Fruit fly (Drosophila melanogaster) whole organism, embryonic: ENCODE measurements around the gene Rab9.

Experiments used
- Ada2b ChIP-seq: fragments of 200-800 bp; sonication (Bioruptor generic); IDR thresholded peaks from 2 replicates; pipeline ENCODE4 v1.3.6; 2022; ENCODE audit warnings: missing biosample characterization, missing genetic modification characterization
- Atf6 ChIP-seq: fragments of 200-800 bp; sonication (Bioruptor generic); IDR thresholded peaks from 2 replicates; pipeline ENCODE4 v1.3.6; 2022; ENCODE audit warnings: missing biosample characterization, missing genetic modification characterization
- Bgb ChIP-seq: fragments of 200-800 bp; sonication (Bioruptor generic); IDR thresholded peaks from 2 replicates; pipeline ENCODE4 v1.3.6; 2022; ENCODE audit warnings: missing biosample characterization, missing genetic modification characterization; ENCODE audit not compliant: partially characterized antibody
- CG10267 ChIP-seq: fragments of 200-800 bp; sonication (Bioruptor generic); optimal IDR thresholded peaks from 2 replicates; lab custom pipeline; 2018; ENCODE audit warnings: missing biosample characterization, mild to moderate bottlenecking, missing genetic modification characterization, moderate library complexity
- CG10274 ChIP-seq: fragments of 200-800 bp; sonication (Bioruptor generic); optimal IDR thresholded peaks from 3 replicates; lab custom pipeline; 2017; ENCODE audit warnings: missing biosample characterization, mild to moderate bottlenecking, missing genetic modification characterization
- CG10654 ChIP-seq: fragments of 200-800 bp; sonication (Bioruptor generic); optimal IDR thresholded peaks from 2 replicates; lab custom pipeline; 2016; ENCODE audit warnings: missing biosample characterization, missing genetic modification characterization
- CG11398 ChIP-seq: fragments of 200-800 bp; sonication (Bioruptor generic); optimal IDR thresholded peaks from 2 replicates; lab custom pipeline; 2016; ENCODE audit warnings: missing biosample characterization, missing genetic modification characterization
- CG11560 ChIP-seq: fragments of 200-800 bp; sonication (Bioruptor generic); IDR thresholded peaks from 3 replicates; pipeline ENCODE4 v1.3.6; 2022; ENCODE audit warnings: missing biosample characterization, missing genetic modification characterization
- CG12155 ChIP-seq: fragments of 200-800 bp; sonication (Bioruptor generic); optimal IDR thresholded peaks from 3 replicates; lab custom pipeline; 2016; ENCODE audit warnings: missing biosample characterization, missing genetic modification characterization
- CG12659 ChIP-seq: fragments of 200-800 bp; sonication (Bioruptor generic); optimal IDR thresholded peaks from 3 replicates; lab custom pipeline; 2017; ENCODE audit warnings: mild to moderate bottlenecking, missing biosample characterization, missing genetic modification reagents, missing genetic modification characterization
- CG12942 ChIP-seq: fragments of 200-800 bp; sonication (Bioruptor generic); optimal IDR thresholded peaks from 3 replicates; lab custom pipeline; 2016; ENCODE audit warnings: missing biosample characterization, missing genetic modification characterization
- CG2678 ChIP-seq: fragments of 200-800 bp; sonication (Bioruptor generic); optimal IDR thresholded peaks from 3 replicates; lab custom pipeline; 2019; ENCODE audit warnings: missing biosample characterization, mild to moderate bottlenecking, missing genetic modification characterization, moderate library complexity
- CG31224 ChIP-seq: fragments of 200-800 bp; sonication (Bioruptor generic); IDR thresholded peaks from 2 replicates; pipeline ENCODE4 v1.3.6; 2022; ENCODE audit warnings: missing biosample characterization, missing genetic modification characterization
- CG32532 ChIP-seq: fragments of 200-800 bp; sonication (Bioruptor generic); IDR thresholded peaks from 2 replicates; pipeline ENCODE4 v1.3.6; 2022; ENCODE audit warnings: missing biosample characterization, missing genetic modification characterization
- CG43689 ChIP-seq: fragments of 200-800 bp; sonication (Bioruptor generic); IDR thresholded peaks from 2 replicates; pipeline ENCODE4 v1.3.6; 2022; ENCODE audit warnings: missing biosample characterization, missing genetic modification characterization
- CG4820 ChIP-seq: fragments of 200-800 bp; sonication (Bioruptor generic); optimal IDR thresholded peaks from 3 replicates; lab custom pipeline; 2016; ENCODE audit warnings: missing biosample characterization, missing genetic modification characterization
- CG6689 ChIP-seq: fragments of 200-800 bp; sonication (Bioruptor generic); IDR thresholded peaks from 2 replicates; pipeline ENCODE4 v1.3.6; 2022; ENCODE audit warnings: missing biosample characterization, missing genetic modification characterization
- CG8290 ChIP-seq, 3 experiments: fragments of 200-800 bp; sonication (Bioruptor generic); optimal IDR thresholded peaks; 2 replicates each; lab custom pipeline; 2016 to 2019; ENCODE audit warnings: missing biosample characterization in 3 of 3, missing genetic modification characterization in 3 of 3, mild to moderate bottlenecking in 2 of 3, moderate library complexity in 1 of 3
- CG8924 ChIP-seq: fragments of 200-800 bp; optimal IDR thresholded peaks from 3 replicates; lab custom pipeline; 2019; ENCODE audit warnings: missing biosample characterization, mild to moderate bottlenecking, missing genetic modification characterization, moderate library complexity
- CkIIα-i1 ChIP-seq: fragments of 200-800 bp; sonication (Bioruptor generic); IDR thresholded peaks from 2 replicates; pipeline ENCODE4 v1.3.6; 2022; ENCODE audit warnings: missing biosample characterization, missing genetic modification characterization
- Dip3 ChIP-seq: fragments of 200-800 bp; sonication (Bioruptor generic); optimal IDR thresholded peaks from 3 replicates; lab custom pipeline; 2016; ENCODE audit warnings: missing biosample characterization, missing genetic modification characterization
- H2.0 ChIP-seq: fragments of 200-800 bp; sonication (Bioruptor generic); IDR thresholded peaks from 2 replicates; pipeline ENCODE4 v1.3.6; 2022; ENCODE audit warnings: missing biosample characterization, missing genetic modification characterization
- Hand ChIP-seq: fragments of 200-800 bp; sonication (Bioruptor generic); optimal IDR thresholded peaks from 2 replicates; lab custom pipeline; 2017; ENCODE audit warnings: mild to moderate bottlenecking, missing biosample characterization, missing genetic modification reagents, missing genetic modification characterization
- HmgD ChIP-seq: fragments of 200-800 bp; sonication (Bioruptor generic); optimal IDR thresholded peaks from 3 replicates; lab custom pipeline; 2016; ENCODE audit warnings: missing biosample characterization, missing genetic modification characterization
- Meics ChIP-seq: fragments of 200-800 bp; sonication (Bioruptor generic); optimal IDR thresholded peaks from 2 replicates; lab custom pipeline; 2017; ENCODE audit warnings: missing biosample characterization, mild to moderate bottlenecking, missing genetic modification characterization
- Myb ChIP-seq: fragments of 200-800 bp; sonication (Bioruptor generic); optimal IDR thresholded peaks from 2 replicates; lab custom pipeline; 2016; ENCODE audit warnings: missing biosample characterization, missing genetic modification characterization
- NC2β ChIP-seq: fragments of 200-800 bp; sonication (Bioruptor generic); optimal IDR thresholded peaks from 2 replicates; lab custom pipeline; 2016; ENCODE audit warnings: missing biosample characterization, missing genetic modification characterization
- NK7.1 ChIP-seq: fragments of 200-800 bp; sonication (Bioruptor generic); optimal IDR thresholded peaks from 3 replicates; lab custom pipeline; 2016; ENCODE audit warnings: missing biosample characterization, missing genetic modification characterization
- Nf-YA ChIP-seq: fragments of 200-800 bp; sonication (Bioruptor generic); IDR thresholded peaks from 2 replicates; pipeline ENCODE4 v1.3.6; 2022; ENCODE audit warnings: missing biosample characterization, missing genetic modification characterization
- Six4 ChIP-seq: fragments of 200-800 bp; sonication (Bioruptor generic); optimal IDR thresholded peaks from 2 replicates; lab custom pipeline; 2016; ENCODE audit warnings: missing biosample characterization, missing genetic modification characterization
- Sry-δ ChIP-seq: fragments of 200-800 bp; sonication (Bioruptor generic); optimal IDR thresholded peaks from 2 replicates; lab custom pipeline; 2016; ENCODE audit warnings: missing biosample characterization, missing genetic modification characterization
- Usf ChIP-seq: fragments of 200-800 bp; sonication (Bioruptor generic); optimal IDR thresholded peaks from 2 replicates; lab custom pipeline; 2017; ENCODE audit warnings: missing genotype, missing biosample characterization, missing genetic modification characterization
- ase ChIP-seq: fragments of 200-800 bp; sonication (Bioruptor generic); IDR thresholded peaks from 3 replicates; pipeline ENCODE4 v1.3.6; 2022; ENCODE audit warnings: missing biosample characterization, missing genetic modification characterization
- danr ChIP-seq: fragments of 200-800 bp; sonication (Bioruptor generic); IDR thresholded peaks from 2 replicates; pipeline ENCODE4 v1.3.6; 2022; ENCODE audit warnings: missing biosample characterization, missing genetic modification characterization
- dimm ChIP-seq: fragments of 200-800 bp; sonication (Bioruptor generic); IDR thresholded peaks from 2 replicates; pipeline ENCODE4 v1.3.6; 2022; ENCODE audit warnings: missing biosample characterization, missing genetic modification characterization
- disco-r ChIP-seq: fragments of 200-800 bp; sonication (Bioruptor generic); optimal IDR thresholded peaks from 2 replicates; lab custom pipeline; 2016; ENCODE audit warnings: missing biosample characterization, missing genetic modification characterization
- esg ChIP-seq: fragments of 200-800 bp; sonication (Bioruptor generic); conservative IDR thresholded peaks from 2 replicates; pipeline ENCODE4 v1.3.6; 2022; ENCODE audit warnings: missing biosample characterization, missing genetic modification characterization
- ewg ChIP-seq: fragments of 200-800 bp; sonication (Bioruptor generic); optimal IDR thresholded peaks from 3 replicates; lab custom pipeline; 2017; ENCODE audit warnings: mild to moderate bottlenecking, missing biosample characterization, missing genetic modification reagents, missing genetic modification characterization
- gce ChIP-seq: fragments of 200-800 bp; sonication (Bioruptor generic); IDR thresholded peaks from 3 replicates; pipeline ENCODE4 v1.3.6; 2022; ENCODE audit warnings: missing biosample characterization, missing genetic modification characterization
- gro ChIP-seq: fragments of 200-800 bp; sonication (Bioruptor generic); optimal IDR thresholded peaks from 2 replicates; lab custom pipeline; 2016; ENCODE audit warnings: missing biosample characterization, missing genetic modification characterization
- gt ChIP-seq: fragments of 200-800 bp; sonication (Bioruptor generic); IDR thresholded peaks from 2 replicates; pipeline ENCODE4 v1.3.6; 2022; ENCODE audit warnings: missing biosample characterization, missing genetic modification characterization
- hbn ChIP-seq: fragments of 200-800 bp; sonication (Bioruptor generic); IDR thresholded peaks from 2 replicates; pipeline ENCODE4 v1.3.6; 2022; ENCODE audit warnings: missing biosample characterization, missing genetic modification characterization; ENCODE audit not compliant: partially characterized antibody
- kay ChIP-seq: fragments of 200-800 bp; sonication (Bioruptor generic); optimal IDR thresholded peaks from 2 replicates; lab custom pipeline; 2016; ENCODE audit warnings: missing biosample characterization, missing genetic modification characterization
- lola ChIP-seq, 3 experiments: fragments of >200 bp in 2 of 3; fragments of 200-800 bp in 1 of 3; sonication (Bioruptor generic) in 1 of 3; optimal IDR thresholded peaks; 2 replicates each; lab custom pipeline; 2017 to 2019; ENCODE audit warnings: missing biosample characterization in 3 of 3, missing genetic modification characterization in 3 of 3, mild to moderate bottlenecking in 1 of 3, moderate library complexity in 1 of 3
- maf-S ChIP-seq: fragments of 200-800 bp; sonication (Bioruptor generic); optimal IDR thresholded peaks from 2 replicates; lab custom pipeline; 2016; ENCODE audit warnings: missing biosample characterization, missing genetic modification characterization
- peb ChIP-seq: fragments of 200-800 bp; sonication (Bioruptor generic); IDR thresholded peaks from 2 replicates; pipeline ENCODE4 v1.3.6; 2022; ENCODE audit warnings: missing biosample characterization, missing genetic modification characterization
- shn ChIP-seq: fragments of 200-800 bp; sonication (Bioruptor generic); optimal IDR thresholded peaks from 3 replicates; lab custom pipeline; 2016; ENCODE audit warnings: missing biosample characterization, missing genetic modification characterization
- sisA ChIP-seq: fragments of 200-800 bp; sonication (Bioruptor generic); IDR thresholded peaks from 2 replicates; pipeline ENCODE4 v1.3.6; 2022; ENCODE audit warnings: missing biosample characterization, missing genetic modification characterization
- ssp ChIP-seq: fragments of 200-800 bp; sonication (Bioruptor generic); IDR thresholded peaks from 2 replicates; pipeline ENCODE4 v1.3.6; 2022; ENCODE audit warnings: missing biosample characterization, missing genetic modification characterization
- stc ChIP-seq: fragments of 200-800 bp; sonication (Bioruptor generic); IDR thresholded peaks from 2 replicates; pipeline ENCODE4 v1.3.6; 2022; ENCODE audit warnings: missing biosample characterization, missing genetic modification characterization
- ttk ChIP-seq: fragments of 200-800 bp; sonication (Bioruptor generic); IDR thresholded peaks from 2 replicates; pipeline ENCODE4 v2.1.2; 2022; ENCODE audit warnings: missing biosample characterization, missing genetic modification characterization

Gene Rab9

DNA sequence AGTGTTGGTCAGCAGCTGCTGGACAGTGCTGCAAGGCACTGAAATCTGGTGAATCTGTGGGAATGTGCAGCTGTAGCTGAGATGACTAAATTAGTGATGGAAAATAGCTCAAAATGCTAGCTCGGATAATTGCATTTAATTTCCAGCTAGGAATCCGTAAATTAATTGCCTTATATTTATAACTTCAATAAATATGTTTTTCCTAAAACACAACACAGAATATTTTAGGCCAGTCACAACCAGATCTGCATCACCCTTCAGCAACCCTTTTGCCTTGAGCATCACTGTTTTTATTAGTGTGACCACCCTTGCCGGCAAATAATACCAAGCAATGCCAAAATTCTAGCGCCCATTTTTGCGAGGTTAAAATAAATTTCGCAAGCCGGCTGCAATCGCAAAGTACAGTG lies 12.4 kb downstream of the Rab9 start, which contains the start of gene Hs2st (continued):
- TF ChIP-seq CG43689 (GFP tag; lab: Robert Waterston, UW) (peak; percentile 67), ttk (GFP tag; lab: Robert Waterston, UW) (peak; percentile 86), Nf-YA (GFP tag; lab: Robert Waterston, UW) (peak; percentile 65; the same call in 1 of the 2 replicates), ssp (GFP tag; lab: Robert Waterston, UW) (peak; percentile 90), Hand (GFP tag; lab: Kevin White, UChicago) (peak; percentile 41), CG6689 (GFP tag; lab: Robert Waterston, UW) (peak; percentile 91), stc (peak; percentile 81), CG11560 (tag; lab: Robert Waterston, UW) (peak; percentile 87), shn (GFP tag; lab: Kevin White, UChicago) (peak; percentile 97), CG10654 (GFP tag; lab: Kevin White, UChicago) (peak; percentile 94), NK7.1 (GFP tag; lab: Kevin White, UChicago) (peak; percentile 83), ase (GFP tag; lab: Robert Waterston, UW) (peak; percentile 87; the same call in 2 of the 3 replicates), Sry-δ (GFP tag; lab: Kevin White, UChicago) (peak; percentile 82), CkIIα-i1 (GFP tag; lab: Robert Waterston, UW) (no peak), maf-S (GFP tag; lab: Kevin White, UChicago) (peak; percentile 95), CG4820 (GFP tag; lab: Kevin White, UChicago) (peak; percentile 93), Meics (GFP tag; lab: Kevin White, UChicago) (peak; percentile 88), lola (GFP tag; optimal IDR thresholded peaks at IDR 0.05; lab: Kevin White, UChicago) (peak in 1 of 3 experiments; percentile 88), kay (GFP tag; lab: Kevin White, UChicago) (peak; percentile 91), CG10274 (GFP tag; lab: Kevin White, UChicago) (peak; percentile 66), esg (GFP tag; lab: Robert Waterston, UW) (peak; percentile 94), CG12659 (GFP tag; lab: Kevin White, UChicago) (peak; percentile 95), sisA (GFP tag; lab: Robert Waterston, UW) (peak; percentile 96), ewg (GFP tag; lab: Kevin White, UChicago) (peak; percentile 82), HmgD (GFP tag; lab: Kevin White, UChicago) (peak; percentile 96), Ada2b (GFP tag; lab: Robert Waterston, UW) (peak; percentile 90), Myb (GFP tag; lab: Kevin White, UChicago) (peak; percentile 85), CG11398 (GFP tag; lab: Kevin White, UChicago) (peak; percentile 84), Dip3 (peak; percentile 97), disco-r (peak; percentile 87), Bgb (GFP tag; lab: Robert Waterston, UW) (0 out of 2 replicates have a peak, but pooled peaks have one; percentile 17), NC2β (GFP tag; lab: Kevin White, UChicago) (peak; percentile 91), peb (GFP tag; lab: Robert Waterston, UW) (peak; percentile 86), gce (GFP tag; lab: Robert Waterston, UW) (peak; percentile 57; the same call in 1 of the 3 replicates), hbn (GFP tag; lab: Robert Waterston, UW) (no peak), Usf (GFP tag; lab: Kevin White, UChicago) (peak; percentile 90), CG8924 (tag; lab: Kevin White, UChicago) (peak; percentile 88), dimm (GFP tag; lab: Robert Waterston, UW) (0 out of 2 replicates have a peak, but pooled peaks have one; percentile 4), CG8290 (GFP tag; optimal IDR thresholded peaks at IDR 0.05; lab: Kevin White, UChicago) (peak; percentile 94), CG8290 (tag; optimal IDR thresholded peaks at IDR 0.05; lab: Kevin White, UChicago) (peak; percentile 83 to 95), CG10267 (tag; lab: Kevin White, UChicago) (peak; percentile 99), CG2678 (tag; lab: Kevin White, UChicago) (peak; percentile 90), danr (GFP tag; lab: Robert Waterston, UW) (peak; percentile 89), CG12942 (peak; percentile 96), Six4 (GFP tag; lab: Kevin White, UChicago) (peak; percentile 90), gt (GFP tag; lab: Robert Waterston, UW) (peak; percentile 83), Atf6 (GFP tag; lab: Robert Waterston, UW) (peak; percentile 90), CG31224 (GFP tag; lab: Robert Waterston, UW) (peak; percentile 90), CG32532 (GFP tag; lab: Robert Waterston, UW) (peak; percentile 95), H2.0 (GFP tag; lab: Robert Waterston, UW) (peak; percentile 90), gro (GFP tag; lab: Kevin White, UChicago) (peak; percentile 96), CG12155 (GFP tag; lab: Kevin White, UChicago) (peak; percentile 95)
